Worm (Caenorhabditis elegans): Measurements from ENCODE around the gene F10C1.8.

- TF ChIP-seq him-1 (tag; optimal IDR thresholded peaks at IDR 0.05), result no peak
- no peak for TF ChIP-seq W03F9.2 (tag; optimal IDR thresholded peaks at IDR 0.05)
- no peak for TF ChIP-seq dao-5 (tag; optimal IDR thresholded peaks at IDR 0.05)
Observed at ce11 chrII:5715745-5716357, 38.4 kb upstream of the F10C1.8 start, which contains the start of the genes C18A3.10 and C18A3.3.

Measured in whole organism, L4/young adult.